Worm (Caenorhabditis elegans) whole organism, mixed stage, embryonic: ENCODE data around the gene acs-20.

Experiments used
- blmp-1 ChIP-seq: fragments of 150-350 bp; optimal IDR thresholded peaks from 2 replicates; lab custom pipeline; 2014; ENCODE audit warnings: missing biosample characterization, missing genetic modification characterization
- ceh-43 ChIP-seq: fragments of 200-800 bp; sonication (Bioruptor generic); optimal IDR thresholded peaks from 2 replicates; lab custom pipeline; 2018; ENCODE audit warnings: mild to moderate bottlenecking, missing genetic modification characterization, moderate library complexity, missing compliant biosample characterization
- ces-1 ChIP-seq: fragments of 150-350 bp; optimal IDR thresholded peaks from 2 replicates; lab custom pipeline; 2014; ENCODE audit warnings: missing biosample characterization, missing genetic modification reagents, missing genetic modification characterization
- cnd-1 ChIP-seq: fragments of 200-800 bp; sonication (Bioruptor generic); optimal IDR thresholded peaks from 2 replicates; lab custom pipeline; 2018; ENCODE audit warnings: mild to moderate bottlenecking, missing genetic modification characterization, missing compliant biosample characterization
- drap-1 ChIP-seq: fragments of 200-800 bp; sonication (Bioruptor generic); optimal IDR thresholded peaks from 3 replicates; lab custom pipeline; 2018; ENCODE audit warnings: mild to moderate bottlenecking, missing genetic modification characterization, missing compliant biosample characterization
- elt-3 ChIP-seq: fragments of 150-350 bp; optimal IDR thresholded peaks from 2 replicates; lab custom pipeline; 2014; ENCODE audit warnings: missing biosample characterization, missing genetic modification characterization
- ham-2 ChIP-seq: fragments of 200-800 bp; sonication (Bioruptor generic); optimal IDR thresholded peaks from 2 replicates; lab custom pipeline; 2018; ENCODE audit warnings: mild to moderate bottlenecking, missing genetic modification characterization, missing compliant biosample characterization
- hlh-1 ChIP-seq: fragments of 150-350 bp; optimal IDR thresholded peaks from 2 replicates; lab custom pipeline; 2014; ENCODE audit warnings: missing biosample characterization, missing genetic modification reagents, missing genetic modification characterization
- lin-32 ChIP-seq: fragments of 200-800 bp; sonication (Bioruptor generic); optimal IDR thresholded peaks from 2 replicates; lab custom pipeline; 2018; ENCODE audit warnings: mild to moderate bottlenecking, missing genetic modification characterization, missing compliant biosample characterization
- lsy-2 ChIP-seq: fragments of 150-350 bp; optimal IDR thresholded peaks from 2 replicates; lab custom pipeline; 2014; ENCODE audit warnings: missing biosample characterization, missing genetic modification characterization
- mab-5 ChIP-seq: fragments of 150-350 bp; optimal IDR thresholded peaks from 2 replicates; lab custom pipeline; 2014; ENCODE audit warnings: missing biosample characterization, missing genetic modification characterization
- mls-2 ChIP-seq: sonication (generic microtip); optimal IDR thresholded peaks from 2 replicates; lab custom pipeline; 2016; ENCODE audit warnings: mild to moderate bottlenecking, missing genetic modification characterization, moderate library complexity, missing compliant biosample characterization
- nhr-12 ChIP-seq: fragments of 150-350 bp; optimal IDR thresholded peaks from 2 replicates; lab custom pipeline; 2014; ENCODE audit warnings: missing biosample characterization, missing genetic modification characterization
- nhr-2 ChIP-seq: fragments of 150-350 bp; optimal IDR thresholded peaks from 2 replicates; lab custom pipeline; 2014; ENCODE audit warnings: missing biosample characterization, missing genetic modification characterization
- nhr-237 ChIP-seq: fragments of 150-350 bp; optimal IDR thresholded peaks from 2 replicates; lab custom pipeline; 2014; ENCODE audit warnings: missing biosample characterization, missing genetic modification characterization
- nhr-28 ChIP-seq: fragments of 150-350 bp; optimal IDR thresholded peaks from 2 replicates; lab custom pipeline; 2014; ENCODE audit warnings: missing biosample characterization, missing genetic modification characterization
- nhr-76 ChIP-seq: sonication (generic microtip); optimal IDR thresholded peaks from 2 replicates; lab custom pipeline; 2017; ENCODE audit warnings: missing biosample characterization, missing genetic modification characterization
- pha-4 ChIP-seq: fragments of 150-350 bp; optimal IDR thresholded peaks from 2 replicates; lab custom pipeline; 2018; ENCODE audit warnings: missing biosample characterization, missing genetic modification reagents, missing genetic modification characterization
- sptf-1 ChIP-seq: sonication (generic microtip); optimal IDR thresholded peaks from 2 replicates; lab custom pipeline; 2017; ENCODE audit warnings: mild to moderate bottlenecking, missing genetic modification characterization, moderate library complexity, missing compliant biosample characterization
- unc-62 ChIP-seq: fragments of 150-350 bp; optimal IDR thresholded peaks from 2 replicates; lab custom pipeline; 2014; ENCODE audit warnings: missing biosample characterization, missing genetic modification reagents, missing genetic modification characterization
- ztf-11 ChIP-seq: fragments of 150-350 bp; optimal IDR thresholded peaks from 2 replicates; lab custom pipeline; 2014; ENCODE audit warnings: missing biosample characterization, missing genetic modification characterization

The acs-20 gene

ce11 chrIV:12364964-12365363, 33.5 kb downstream of the acs-20 start:
- TF ChIP-seq lsy-2 (tag; lab: Kevin White, UChicago) (no peak), sptf-1 (tag; lab: Kevin White, UChicago) (peak; percentile 4)

ce11 chrIV:12361392-12362092, 37.0 kb downstream of the acs-20 start, which contains the start of the genes ccr-4 and ZC518.8:
ccr-4 (plus strand) TSS chrIV:12361542.
ZC518.8 (minus strand) TSS chrIV:12361908.
- TF ChIP-seq lsy-2 (tag; lab: Kevin White, UChicago) = peak; percentile 89
- no peak for TF ChIP-seq nhr-2

ce11 chrIV:12360742-12361195, 37.7 kb downstream of the acs-20 start, which contains the start of gene sec-24.2:
sec-24.2 (minus strand) TSS chrIV:12360792.
- no peak for TF ChIP-seq cnd-1 (tag; lab: Kevin White, UChicago)
- no peak for TF ChIP-seq drap-1 (GFP tag; lab: Kevin White, UChicago)
- no peak for TF ChIP-seq nhr-28 (tag; lab: Kevin White, UChicago)
- TF ChIP-seq hlh-1 = no peak
- no peak for TF ChIP-seq unc-62
- no peak for TF ChIP-seq pha-4 (tag; lab: Kevin White, UChicago)
- no peak for TF ChIP-seq blmp-1 (tag; lab: Kevin White, UChicago)
- no peak for TF ChIP-seq nhr-2
- no peak for TF ChIP-seq lsy-2 (tag; lab: Kevin White, UChicago)
- no peak for TF ChIP-seq elt-3 (tag; lab: Kevin White, UChicago)
- no peak for TF ChIP-seq ztf-11 (tag; lab: Kevin White, UChicago)

- no peak for TF ChIP-seq ham-2 (GFP tag; lab: Kevin White, UChicago)
- TF ChIP-seq pha-4 (tag; lab: Kevin White, UChicago) = no peak
- no peak for TF ChIP-seq hlh-1
- TF ChIP-seq lin-32 (GFP tag; lab: Kevin White, UChicago) = no peak
- no peak for TF ChIP-seq nhr-76
- no peak for TF ChIP-seq nhr-237 (tag; lab: Kevin White, UChicago)
- no peak for TF ChIP-seq mls-2
- no peak for TF ChIP-seq nhr-12 (tag; lab: Kevin White, UChicago)
- no peak for TF ChIP-seq elt-3 (tag; lab: Kevin White, UChicago)
Observed at ce11 chrIV:12359979-12360378, 38.5 kb downstream of the acs-20 start.

- TF ChIP-seq ceh-43 (GFP tag; lab: Kevin White, UChicago) (no peak), elt-3 (tag; lab: Kevin White, UChicago) (no peak), ces-1 (GFP tag; lab: Kevin White, UChicago) (peak; percentile 23)
Observed at ce11 chrIV:12350235-12350634, 48.3 kb downstream of the acs-20 start.

- TF ChIP-seq mab-5 (tag; lab: Kevin White, UChicago) (no peak), pha-4 (tag; lab: Kevin White, UChicago) (no peak), ztf-11 (tag; lab: Kevin White, UChicago) (no peak), ces-1 (GFP tag; lab: Kevin White, UChicago) (no peak), hlh-1 (no peak), cnd-1 (tag; lab: Kevin White, UChicago) (no peak)
Observed at ce11 chrIV:12349639-12350038, 48.9 kb downstream of the acs-20 start, which contains the start of gene best-22. best-22 (plus strand) TSS chrIV:12349939.
